Fruit fly (Drosophila melanogaster) whole organism, embryonic: ENCODE results near the gene Smug.

Source experiments
- CG13424 ChIP-seq: fragments of 200-800 bp; sonication (Bioruptor generic); optimal IDR thresholded peaks from 2 replicates; lab custom pipeline; 2019; ENCODE audit warnings: missing biosample characterization, mild to moderate bottlenecking, missing genetic modification characterization, moderate library complexity
- fd102C ChIP-seq: fragments of 200-800 bp; sonication (Bioruptor generic); optimal IDR thresholded peaks from 2 replicates; lab custom pipeline; 2018; ENCODE audit warnings: missing biosample characterization, mild to moderate bottlenecking, missing genetic modification characterization, moderate library complexity
- nerfin-2 ChIP-seq: fragments of 200-800 bp; sonication (Bioruptor generic); IDR thresholded peaks from 2 replicates; pipeline ENCODE4 v1.3.6; 2022; ENCODE audit warnings: missing biosample characterization, missing genetic modification characterization; ENCODE audit not compliant: partially characterized antibody
- slbo ChIP-seq: fragments of 200-800 bp; sonication (Bioruptor generic); IDR thresholded peaks from 2 replicates; pipeline ENCODE4 v1.3.6; 2022; ENCODE audit warnings: missing biosample characterization, missing genetic modification characterization
- slp2 ChIP-seq: fragments of 200-800 bp; sonication (Bioruptor generic); optimal IDR thresholded peaks from 2 replicates; lab custom pipeline; 2016; ENCODE audit warnings: missing biosample characterization, missing genetic modification characterization

- TF ChIP-seq nerfin-2 (GFP tag; lab: Robert Waterston, UW) (no peak), fd102C (GFP tag; lab: Kevin White, UChicago) (no peak), slp2 (no peak), CG13424 (tag; lab: Kevin White, UChicago) (peak; percentile 66), slbo (GFP tag; lab: Robert Waterston, UW) (peak; percentile 75)
Observed at dm6 chr3R:17151376-17152026, 1.1 kb downstream of the Smug start, which contains the start of gene CG5292.
